Fruit fly (Drosophila melanogaster): ENCODE data around the gene tow.

Gene tow

DNA sequence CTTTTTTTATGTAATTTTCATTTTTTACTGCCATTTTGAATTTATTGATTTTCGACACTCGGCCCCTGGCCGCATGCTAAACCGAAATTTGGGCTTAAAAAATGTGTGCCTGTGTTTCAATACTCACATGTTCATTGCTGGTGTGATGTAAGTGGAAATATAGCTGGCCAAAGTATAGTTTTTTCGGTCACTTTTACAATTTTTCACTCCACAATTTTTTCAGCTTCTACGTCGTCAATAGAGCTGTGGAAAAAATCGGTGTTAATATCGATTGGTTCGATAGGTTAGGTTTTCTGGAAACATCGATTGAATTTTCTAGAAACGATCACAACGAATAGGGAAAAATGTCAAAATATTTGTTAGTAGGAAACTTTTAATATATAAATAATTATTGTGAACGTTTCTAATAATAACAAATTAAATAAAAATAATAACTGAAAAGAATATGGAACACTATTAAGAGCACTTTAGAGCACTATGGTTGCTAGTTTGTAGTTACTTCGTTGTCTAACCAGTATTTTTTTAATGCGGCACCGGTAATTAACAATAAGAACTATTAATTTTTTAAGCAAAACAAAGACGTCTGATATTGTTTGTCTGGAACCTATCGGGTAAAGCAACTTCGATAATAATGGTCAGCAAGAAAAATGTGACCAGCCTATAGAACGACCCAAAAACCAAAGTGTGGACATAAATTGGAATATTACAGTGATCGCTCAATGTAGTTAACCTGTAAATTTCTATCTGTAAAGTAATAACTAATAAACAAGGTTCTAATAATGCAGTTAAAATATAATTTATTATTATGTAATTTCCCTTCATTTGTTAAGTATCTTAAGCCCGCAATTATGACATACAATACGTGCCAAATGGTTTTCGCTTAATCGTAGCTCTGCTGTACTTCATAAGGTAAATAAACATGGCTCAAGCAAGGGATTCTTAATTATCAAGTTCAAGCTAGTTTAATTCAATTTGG is 12.9 kb downstream of the tow start, which contains the start of the genes CG10077 and CG9948 (continued):
- peak; percentile 19 for TF ChIP-seq bigmax (GFP tag; optimal IDR thresholded peaks at IDR 0.05)
- peak; percentile 84 for TF ChIP-seq CrebB (tag; optimal IDR thresholded peaks at IDR 0.05)
- peak; percentile 81 for TF ChIP-seq CG32772 (GFP tag; IDR thresholded peaks at IDR 0.05)
- peak; percentile 81 for TF ChIP-seq CG5245 (GFP tag; optimal IDR thresholded peaks at IDR 0.05)
- TF ChIP-seq CG8281 (tag; optimal IDR thresholded peaks at IDR 0.05) = peak; percentile 69
- peak; percentile 63 for TF ChIP-seq CG11696 (GFP tag; IDR thresholded peaks at IDR 0.05)
- peak; percentile 79 for TF ChIP-seq dimm (GFP tag; IDR thresholded peaks at IDR 0.05)
- TF ChIP-seq CG34376 (GFP tag; optimal IDR thresholded peaks at IDR 0.05) = peak; percentile 77
- TF ChIP-seq CG10543 (GFP tag; optimal IDR thresholded peaks at IDR 0.05) = peak; percentile 88
- no peak for TF ChIP-seq p53 (GFP tag; optimal IDR thresholded peaks at IDR 0.05)
- peak; percentile 90 for TF ChIP-seq CG17829 (tag; optimal IDR thresholded peaks at IDR 0.05)
- TF ChIP-seq CG15011 (GFP tag; optimal IDR thresholded peaks at IDR 0.05) = peak; percentile 72
- TF ChIP-seq Rfx (GFP tag; IDR thresholded peaks at IDR 0.05) = peak; percentile 94
- TF ChIP-seq caup (GFP tag; optimal IDR thresholded peaks at IDR 0.05; ENCODE audit: severe bottlenecking) = peak; percentile 82
- peak; percentile 21 for TF ChIP-seq ERR (GFP tag; optimal IDR thresholded peaks at IDR 0.05)
- TF ChIP-seq tx (GFP tag; optimal IDR thresholded peaks at IDR 0.05) = peak; percentile 9
- TF ChIP-seq Doc2 (GFP tag; IDR thresholded peaks at IDR 0.05) = no peak
- peak; percentile 80 for TF ChIP-seq CG6791 (GFP tag; IDR thresholded peaks at IDR 0.05; ENCODE audit: partially characterized antibody)
- peak; percentile 91 for TF ChIP-seq nmo (GFP tag; optimal IDR thresholded peaks at IDR 0.05)
- TF ChIP-seq cas (GFP tag; IDR thresholded peaks at IDR 0.05) = no peak
- peak; percentile 72 for TF ChIP-seq ssp (GFP tag; IDR thresholded peaks at IDR 0.05)
- peak; percentile 87 for TF ChIP-seq Hsf (GFP tag; optimal IDR thresholded peaks at IDR 0.05)
- peak; percentile 91 for TF ChIP-seq CG14441 (GFP tag; IDR thresholded peaks at IDR 0.05)
- peak in 1 of 2 experiments; percentile 62 for TF ChIP-seq insv (GFP tag; optimal IDR thresholded peaks at IDR 0.05)
- TF ChIP-seq lola (GFP tag; optimal IDR thresholded peaks at IDR 0.05) = peak in 1 of 3 experiments; percentile 87
- TF ChIP-seq CG9797 (GFP tag; optimal IDR thresholded peaks at IDR 0.05) = peak; percentile 45
- peak; percentile 40 for TF ChIP-seq Dad (GFP tag; optimal IDR thresholded peaks at IDR 0.05)
- peak; percentile 85 for TF ChIP-seq salm (tag; optimal IDR thresholded peaks at IDR 0.05)
- TF ChIP-seq Neu2 (GFP tag; optimal IDR thresholded peaks at IDR 0.05; ENCODE audit: borderline replicate concordance) = no peak
- peak; percentile 24 for TF ChIP-seq ab (GFP tag; optimal IDR thresholded peaks at IDR 0.05)
- peak; percentile 93 for TF ChIP-seq Atf6 (GFP tag; IDR thresholded peaks at IDR 0.05)
- TF ChIP-seq D19A (tag; optimal IDR thresholded peaks at IDR 0.05) = peak; percentile 86
- TF ChIP-seq Nf-YA (GFP tag; IDR thresholded peaks at IDR 0.05) = peak; percentile 80
- peak; percentile 3 for TF ChIP-seq Sry-β (GFP tag; optimal IDR thresholded peaks at IDR 0.05)
- TF ChIP-seq HLHmδ (GFP tag; optimal IDR thresholded peaks at IDR 0.05) = no peak
- TF ChIP-seq so (GFP tag; IDR thresholded peaks at IDR 0.05) = peak; percentile 84
- peak; percentile 72 for TF ChIP-seq E2f2 (GFP tag; IDR thresholded peaks at IDR 0.05)
- peak; percentile 87 for TF ChIP-seq sug (tag; optimal IDR thresholded peaks at IDR 0.05)
- TF ChIP-seq wdn (GFP tag; IDR thresholded peaks at IDR 0.05) = peak; percentile 86
- no peak for TF ChIP-seq hth (optimal IDR thresholded peaks at IDR 0.05)
- peak; percentile 68 for TF ChIP-seq mam (GFP tag; optimal IDR thresholded peaks at IDR 0.05)
- peak; percentile 88 for TF ChIP-seq fd96Cb (tag; optimal IDR thresholded peaks at IDR 0.05)
- peak; percentile 63; the same call in 2 of the 3 replicates for TF ChIP-seq CG11560 (tag; IDR thresholded peaks at IDR 0.05)
- TF ChIP-seq CG11398 (GFP tag; optimal IDR thresholded peaks at IDR 0.05) = no peak
- peak; percentile 40 for TF ChIP-seq NC2β (GFP tag; optimal IDR thresholded peaks at IDR 0.05)
- TF ChIP-seq stc (GFP tag; IDR thresholded peaks at IDR 0.05) = peak; percentile 91
- peak; percentile 73 for TF ChIP-seq CG4404 (GFP tag; IDR thresholded peaks at IDR 0.05)
- TF ChIP-seq scrt (GFP tag; optimal IDR thresholded peaks at IDR 0.05) = peak; percentile 65
- TF ChIP-seq run (tag; optimal IDR thresholded peaks at IDR 0.05) = no peak
